5 worm cellular contexts compared by ENCODE assay signal in genomic region chrII:2186329-2186728, ce11.
TF ChIP-seq lines count a peak whose summit lies in the region.

Gene gba-2 (minus strand): TSS chrII:2186434.

TF ChIP-seq in whole organism, L1 larva, 84 proteins besides CTCF, POLR2A, EP300 and RAD21:
- TF ChIP-seq elt-2 (tag; optimal IDR thresholded peaks at IDR 0.05; lab: Kevin White, UChicago) (peak; percentile 42), nhr-47 (tag; optimal IDR thresholded peaks at IDR 0.05; lab: Kevin White, UChicago) (no peak), hpl-2 (GFP tag; optimal IDR thresholded peaks at IDR 0.05; lab: Kevin White, UChicago) (no peak), mep-1 (tag; optimal IDR thresholded peaks at IDR 0.05; lab: Kevin White, UChicago) (no peak)
TF ChIP-seq in whole organism, L1 larva: peak in this region for 1.

TF ChIP-seq in whole organism, L2 larva, 48 proteins besides CTCF, POLR2A, EP300 and RAD21:
- TF ChIP-seq fos-1 (tag; optimal IDR thresholded peaks at IDR 0.05; lab: Kevin White, UChicago) (peak; percentile 66), mab-5 (tag; optimal IDR thresholded peaks at IDR 0.05; lab: Kevin White, UChicago) (no peak), sma-9 (GFP tag; optimal IDR thresholded peaks at IDR 0.05; lab: Kevin White, UChicago) (peak; percentile 31), sma-9 (tag; optimal IDR thresholded peaks at IDR 0.05; lab: Kevin White, UChicago) (no peak), ZK546.5 (tag; optimal IDR thresholded peaks at IDR 0.05; lab: Kevin White, UChicago) (no peak)

TF ChIP-seq in whole organism, L3 larva, 47 proteins besides CTCF, POLR2A, EP300 and RAD21:
- no peak for TF ChIP-seq nhr-237 (tag; optimal IDR thresholded peaks at IDR 0.05; lab: Kevin White, UChicago)
- no peak for TF ChIP-seq jun-1 (tag; optimal IDR thresholded peaks at IDR 0.05; lab: Kevin White, UChicago)
- peak; percentile 63 for TF ChIP-seq elt-2 (tag; optimal IDR thresholded peaks at IDR 0.05; lab: Kevin White, UChicago)
- no peak for TF ChIP-seq nhr-77 (tag; optimal IDR thresholded peaks at IDR 0.05; lab: Kevin White, UChicago)
- no peak for TF ChIP-seq nhr-28 (tag; optimal IDR thresholded peaks at IDR 0.05; lab: Kevin White, UChicago)
- TF ChIP-seq tbx-2 (tag; optimal IDR thresholded peaks at IDR 0.05; lab: Kevin White, UChicago): no peak
- TF ChIP-seq aly-2 (tag; optimal IDR thresholded peaks at IDR 0.05; lab: Kevin White, UChicago): no peak
- TF ChIP-seq lin-15B (tag; optimal IDR thresholded peaks at IDR 0.05; lab: Kevin White, UChicago): no peak
- TF ChIP-seq elt-1 (tag; optimal IDR thresholded peaks at IDR 0.05; lab: Kevin White, UChicago): no peak
- TF ChIP-seq pqm-1 (tag; optimal IDR thresholded peaks at IDR 0.05; lab: Kevin White, UChicago): peak; percentile 54
- no peak for TF ChIP-seq pha-4 (tag; optimal IDR thresholded peaks at IDR 0.05; lab: Kevin White, UChicago)
- no peak for TF ChIP-seq nhr-25 (tag; optimal IDR thresholded peaks at IDR 0.05; lab: Kevin White, UChicago)

TF ChIP-seq in whole organism, L4 larva, 104 proteins besides CTCF, POLR2A, EP300 and RAD21:
- TF ChIP-seq spr-1 (tag; optimal IDR thresholded peaks at IDR 0.05; lab: Kevin White, UChicago) (no peak), pqm-1 (tag; optimal IDR thresholded peaks at IDR 0.05; lab: Kevin White, UChicago) (peak; percentile 69), daf-8 (GFP tag; IDR thresholded peaks at IDR 0.05; lab: Robert Waterston, UW) (no peak), fos-1 (tag; optimal IDR thresholded peaks at IDR 0.05; lab: Kevin White, UChicago) (no peak), saeg-2 (GFP tag; IDR thresholded peaks at IDR 0.05; lab: Robert Waterston, UW) (no peak), nhr-77 (tag; optimal IDR thresholded peaks at IDR 0.05; lab: Kevin White, UChicago) (peak; percentile 17), lin-39 (tag; optimal IDR thresholded peaks at IDR 0.05; lab: Kevin White, UChicago) (no peak), hlh-30 (tag; optimal IDR thresholded peaks at IDR 0.05; lab: Kevin White, UChicago; ENCODE audit: insufficient read depth) (peak; percentile 15), zip-2 (tag; optimal IDR thresholded peaks at IDR 0.05; lab: Kevin White, UChicago) (no peak), daf-16 (GFP tag; optimal IDR thresholded peaks at IDR 0.05; lab: Kevin White, UChicago) (no peak), daf-16 (tag; optimal IDR thresholded peaks at IDR 0.05; lab: Kevin White, UChicago) (no peak), unc-62 (GFP tag; optimal IDR thresholded peaks at IDR 0.05 in 1 of 2; lab: Kevin White, UChicago) (no peak), unc-62 (tag; optimal IDR thresholded peaks at IDR 0.05; lab: Kevin White, UChicago) (no peak), ceh-82 (tag; optimal IDR thresholded peaks at IDR 0.05; lab: Kevin White, UChicago) (no peak), ces-1 (GFP tag; optimal IDR thresholded peaks at IDR 0.05; lab: Kevin White, UChicago) (no peak), daf-12 (tag; optimal IDR thresholded peaks at IDR 0.05; lab: Kevin White, UChicago) (no peak), nhr-28 (tag; optimal IDR thresholded peaks at IDR 0.05; lab: Kevin White, UChicago) (peak; percentile 98), nhr-42 (GFP tag; IDR thresholded peaks at IDR 0.05; lab: Robert Waterston, UW) (no peak), dmd-6 (GFP tag; IDR thresholded peaks at IDR 0.05; lab: Robert Waterston, UW) (peak; percentile 63; the same call in 1 of the 2 replicates), lim-7 (GFP tag; IDR thresholded peaks at IDR 0.05; lab: Robert Waterston, UW) (no peak), hlh-11 (tag; optimal IDR thresholded peaks at IDR 0.05; lab: Kevin White, UChicago) (peak; percentile 30), nhr-25 (tag; optimal IDR thresholded peaks at IDR 0.05; lab: Kevin White, UChicago; ENCODE audit: borderline replicate concordance, insufficient read depth) (no peak), php-3 (GFP tag; IDR thresholded peaks at IDR 0.05; lab: Robert Waterston, UW) (no peak)

TF ChIP-seq in whole organism, young adult, 124 proteins besides CTCF, POLR2A, EP300 and RAD21:
- TF ChIP-seq T26A5.8 (tag; optimal IDR thresholded peaks at IDR 0.05; lab: Kevin White, UChicago) (no peak), lin-35 (GFP tag; optimal IDR thresholded peaks at IDR 0.05; lab: Kevin White, UChicago) (no peak), nhr-80 (tag; optimal IDR thresholded peaks at IDR 0.05; lab: Kevin White, UChicago) (peak; percentile 50), Y67H2A.10 (GFP tag; conservative IDR thresholded peaks at IDR 0.05; lab: Robert Waterston, UW) (no peak), ztf-26 (tag; optimal IDR thresholded peaks at IDR 0.05; lab: Kevin White, UChicago) (no peak)
